Worm (Caenorhabditis elegans): ENCODE measurements around the gene scvp-1.

Gene scvp-1

ce11 chrV:10937294-10937693, 6.2 kb upstream of the scvp-1 start (continued):
- peak; percentile 4 for TF ChIP-seq nhr-90 (tag; optimal IDR thresholded peaks at IDR 0.05)
- no peak for TF ChIP-seq attf-5 (GFP tag; optimal IDR thresholded peaks at IDR 0.05)

- TF ChIP-seq nhr-80 (tag; optimal IDR thresholded peaks at IDR 0.05) (peak; percentile 66), sptf-2 (GFP tag; optimal IDR thresholded peaks at IDR 0.05) (no peak), ceh-40 (GFP tag; IDR thresholded peaks at IDR 0.05) (no peak)
Observed at ce11 chrV:10936681-10937080, 5.6 kb upstream of the scvp-1 start, which contains the start of gene F17C11.12. TSS of gene F17C11.12 (minus strand) at chrV:10936920.

- TF ChIP-seq xnd-1 (tag; optimal IDR thresholded peaks at IDR 0.05) = no peak
- TF ChIP-seq nhr-80 (tag; optimal IDR thresholded peaks at IDR 0.05) = peak; percentile 92
- no peak for TF ChIP-seq pbrm-1 (GFP tag; IDR thresholded peaks at IDR 0.05)
- TF ChIP-seq snpc-1.3 (tag; optimal IDR thresholded peaks at IDR 0.05; ENCODE audit: insufficient read depth) = no peak
- no peak for TF ChIP-seq snpc-1.1 (tag; optimal IDR thresholded peaks at IDR 0.05; ENCODE audit: insufficient read depth)
Observed at ce11 chrV:10932411-10932810, 1.3 kb upstream of the scvp-1 start, which contains the start of gene F58B4.5. TSS of gene F58B4.5 (plus strand) at chrV:10932693.

- no peak for TF ChIP-seq unc-62 (GFP tag; optimal IDR thresholded peaks at IDR 0.05)
- no peak for TF ChIP-seq hrde-1 (tag; optimal IDR thresholded peaks at IDR 0.05; ENCODE audit: borderline replicate concordance)
- no peak for TF ChIP-seq F10E7.11 (tag; optimal IDR thresholded peaks at IDR 0.05)
- no peak for TF ChIP-seq cebp-1 (GFP tag; IDR thresholded peaks at IDR 0.05)
- no peak for TF ChIP-seq cebp-1 (tag; optimal IDR thresholded peaks at IDR 0.05)
- no peak for TF ChIP-seq Y95B8A.8 (GFP tag; IDR thresholded peaks at IDR 0.05)
- TF ChIP-seq nfya-2 (GFP tag; IDR thresholded peaks at IDR 0.05) = no peak
- no peak for TF ChIP-seq xnd-1 (tag; optimal IDR thresholded peaks at IDR 0.05)
- no peak for TF ChIP-seq chd-7 (tag; optimal IDR thresholded peaks at IDR 0.05)
- TF ChIP-seq him-1 (tag; optimal IDR thresholded peaks at IDR 0.05) = no peak
- no peak for TF ChIP-seq K11D2.4 (GFP tag; IDR thresholded peaks at IDR 0.05)
- TF ChIP-seq madf-8 (GFP tag; conservative IDR thresholded peaks at IDR 0.05) = no peak
- no peak for TF ChIP-seq let-607 (tag; optimal IDR thresholded peaks at IDR 0.05)
- TF ChIP-seq sptf-2 (GFP tag; optimal IDR thresholded peaks at IDR 0.05) = no peak
- no peak for TF ChIP-seq lin-54 (GFP tag; optimal IDR thresholded peaks at IDR 0.05)
- TF ChIP-seq akir-1 (GFP tag; optimal IDR thresholded peaks at IDR 0.05) = no peak
Observed at ce11 chrV:10929511-10929910, 1.6 kb downstream of the scvp-1 start, which contains the start of gene F58B4.3. TSS of gene F58B4.3 (plus strand) at chrV:10929811.

- TF ChIP-seq pha-4 (tag; optimal IDR thresholded peaks at IDR 0.05) (no peak), mxl-1 (tag; optimal IDR thresholded peaks at IDR 0.05) (no peak), ztf-3 (GFP tag; optimal IDR thresholded peaks at IDR 0.05) (no peak), rec-8 (tag; optimal IDR thresholded peaks at IDR 0.05) (no peak), rcor-1 (GFP tag; IDR thresholded peaks at IDR 0.05) (no peak), tbx-9 (tag; optimal IDR thresholded peaks at IDR 0.05; ENCODE audit: borderline replicate concordance) (no peak), nfyb-1 (GFP tag; IDR thresholded peaks at IDR 0.05) (no peak), nhr-179 (tag; optimal IDR thresholded peaks at IDR 0.05) (no peak), let-607 (tag; optimal IDR thresholded peaks at IDR 0.05) (no peak), nhr-27 (tag; optimal IDR thresholded peaks at IDR 0.05) (no peak), lag-1 (GFP tag; IDR thresholded peaks at IDR 0.05) (no peak), K11D2.4 (GFP tag; IDR thresholded peaks at IDR 0.05) (no peak), dox-1 (GFP tag; IDR thresholded peaks at IDR 0.05) (no peak), mes-4 (tag; optimal IDR thresholded peaks at IDR 0.05) (no peak), zfh-2 (GFP tag; conservative IDR thresholded peaks at IDR 0.05) (no peak), F57A8.1 (GFP tag; optimal IDR thresholded peaks at IDR 0.05) (no peak), tlf-1 (GFP tag; optimal IDR thresholded peaks at IDR 0.05) (no peak), ceh-79 (tag; optimal IDR thresholded peaks at IDR 0.05) (no peak), sea-2 (GFP tag; IDR thresholded peaks at IDR 0.05) (no peak), lsy-27 (tag; optimal IDR thresholded peaks at IDR 0.05; ENCODE audit: borderline replicate concordance, insufficient read depth) (no peak)
Observed at ce11 chrV:10925658-10926057, 5.4 kb downstream of the scvp-1 start.

Measured in whole organism, young adult.